Worm (Caenorhabditis elegans): ENCODE measurements around the gene K12H4.3.

Gene K12H4.3

ce11 chrIII:8010260-8010822, 35.5 kb upstream of the K12H4.3 start, which contains the start of gene cit-1.2:
cit-1.2 (plus strand) TSS chrIII:8010772.
- TF ChIP-seq skn-1 (tag; optimal IDR thresholded peaks at IDR 0.05) (peak; percentile 7), elt-3 (tag; optimal IDR thresholded peaks at IDR 0.05) (no peak)

ce11 chrIII:8013582-8013981, 32.3 kb upstream of the K12H4.3 start:
- no peak for TF ChIP-seq lin-14 (GFP tag; optimal IDR thresholded peaks at IDR 0.05)
- TF ChIP-seq mdl-1 (tag; optimal IDR thresholded peaks at IDR 0.05), result no peak
- TF ChIP-seq egl-27 (tag; optimal IDR thresholded peaks at IDR 0.05), result no peak
- TF ChIP-seq dpl-1 (GFP tag; optimal IDR thresholded peaks at IDR 0.05), result no peak
- TF ChIP-seq efl-3 (GFP tag; optimal IDR thresholded peaks at IDR 0.05), result no peak
- no peak for TF ChIP-seq tbx-2 (tag; optimal IDR thresholded peaks at IDR 0.05)

ce11 chrIII:8016438-8016837, 29.4 kb upstream of the K12H4.3 start, which contains the start of gene F44B9.5:
F44B9.5 (minus strand) TSS chrIII:8016538.
- TF ChIP-seq ceh-8 (GFP tag; optimal IDR thresholded peaks at IDR 0.05) (no peak), jun-1 (tag; optimal IDR thresholded peaks at IDR 0.05) (no peak), nhr-71 (tag; optimal IDR thresholded peaks at IDR 0.05) (no peak), nhr-85 (tag) (no peak), hlh-17 (GFP tag; optimal IDR thresholded peaks at IDR 0.05; ENCODE audit: borderline replicate concordance) (no peak), irx-1 (tag; optimal IDR thresholded peaks at IDR 0.05) (no peak), ces-1 (GFP tag; optimal IDR thresholded peaks at IDR 0.05) (no peak), nhr-84 (tag; optimal IDR thresholded peaks at IDR 0.05) (no peak), lin-39 (tag; optimal IDR thresholded peaks at IDR 0.05) (no peak), efl-1 (optimal IDR thresholded peaks at IDR 0.05) (no peak), efl-1 (GFP tag; optimal IDR thresholded peaks at IDR 0.05 in 1 of 2) (no peak), aly-2 (tag; optimal IDR thresholded peaks at IDR 0.05) (no peak), F16B12.6 (tag; optimal IDR thresholded peaks at IDR 0.05) (no peak), zip-4 (GFP tag; optimal IDR thresholded peaks at IDR 0.05) (no peak), egl-13 (tag; optimal IDR thresholded peaks at IDR 0.05) (no peak), ceh-82 (tag; optimal IDR thresholded peaks at IDR 0.05) (no peak)

ce11 chrIII:8017053-8017452, 28.8 kb upstream of the K12H4.3 start:
- TF ChIP-seq skn-1 (tag; optimal IDR thresholded peaks at IDR 0.05), result no peak
- TF ChIP-seq tbx-2 (tag; optimal IDR thresholded peaks at IDR 0.05), result no peak
- TF ChIP-seq fos-1 (tag; optimal IDR thresholded peaks at IDR 0.05), result no peak
- TF ChIP-seq mab-9 (GFP tag; IDR thresholded peaks at IDR 0.05), result no peak
- no peak for TF ChIP-seq hpl-2 (GFP tag; optimal IDR thresholded peaks at IDR 0.05)
- no peak for TF ChIP-seq lin-13 (GFP tag; optimal IDR thresholded peaks at IDR 0.05)
- TF ChIP-seq ceh-82 (tag; optimal IDR thresholded peaks at IDR 0.05), result no peak
- no peak for TF ChIP-seq nhr-76 (tag; optimal IDR thresholded peaks at IDR 0.05)
- TF ChIP-seq lin-35 (GFP tag; optimal IDR thresholded peaks at IDR 0.05), result no peak
- TF ChIP-seq zip-4 (GFP tag; optimal IDR thresholded peaks at IDR 0.05), result no peak
- no peak for TF ChIP-seq nhr-47 (tag; optimal IDR thresholded peaks at IDR 0.05)
- TF ChIP-seq efl-3 (GFP tag; optimal IDR thresholded peaks at IDR 0.05), result no peak
- no peak for TF ChIP-seq aly-2 (tag; optimal IDR thresholded peaks at IDR 0.05)
- TF ChIP-seq dsc-1 (tag; optimal IDR thresholded peaks at IDR 0.05), result no peak
- no peak for TF ChIP-seq pag-3 (tag; optimal IDR thresholded peaks at IDR 0.05; ENCODE audit: borderline replicate concordance, insufficient read depth)
- no peak for TF ChIP-seq nhr-12 (tag; optimal IDR thresholded peaks at IDR 0.05)
- no peak for TF ChIP-seq ceh-63 (GFP tag; optimal IDR thresholded peaks at IDR 0.05)
- TF ChIP-seq aha-1 (tag; optimal IDR thresholded peaks at IDR 0.05), result no peak
- TF ChIP-seq vab-15 (tag; optimal IDR thresholded peaks at IDR 0.05), result no peak

Measured in whole organism, L1 larva.